Worm (Caenorhabditis elegans): Measurements from ENCODE around the gene C02D5.4.

Gene C02D5.4

DNA sequence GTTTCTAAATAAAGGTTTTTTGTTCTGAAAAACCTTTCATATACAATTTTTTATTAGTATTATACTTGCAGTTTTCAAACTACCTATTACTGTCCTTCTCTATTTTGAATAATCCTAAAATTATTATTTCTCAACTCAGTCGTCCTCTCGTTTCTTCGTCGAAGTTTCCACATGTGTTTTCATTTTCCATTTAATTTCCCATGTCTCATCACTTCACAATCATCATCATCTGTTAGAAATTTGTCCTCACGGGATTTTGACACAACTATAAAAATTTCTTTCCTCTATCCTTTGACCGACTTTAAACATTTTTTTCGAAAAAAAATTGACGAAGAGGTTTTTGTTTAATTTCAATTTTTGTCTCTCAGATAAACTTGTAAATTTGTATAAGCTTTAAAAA is 16.5 kb upstream of the C02D5.4 start:
- TF ChIP-seq ceh-39 (tag; optimal IDR thresholded peaks at IDR 0.05) (no peak), elt-1 (tag; optimal IDR thresholded peaks at IDR 0.05; ENCODE audit: borderline replicate concordance, insufficient read depth) (no peak), drap-1 (GFP tag; optimal IDR thresholded peaks at IDR 0.05) (no peak), blmp-1 (tag; optimal IDR thresholded peaks at IDR 0.05) (no peak), mls-2 (tag; optimal IDR thresholded peaks at IDR 0.05) (no peak), nhr-237 (tag; optimal IDR thresholded peaks at IDR 0.05) (no peak), unc-62 (GFP tag; optimal IDR thresholded peaks at IDR 0.05) (no peak), nhr-28 (tag; optimal IDR thresholded peaks at IDR 0.05) (no peak)

DNA sequence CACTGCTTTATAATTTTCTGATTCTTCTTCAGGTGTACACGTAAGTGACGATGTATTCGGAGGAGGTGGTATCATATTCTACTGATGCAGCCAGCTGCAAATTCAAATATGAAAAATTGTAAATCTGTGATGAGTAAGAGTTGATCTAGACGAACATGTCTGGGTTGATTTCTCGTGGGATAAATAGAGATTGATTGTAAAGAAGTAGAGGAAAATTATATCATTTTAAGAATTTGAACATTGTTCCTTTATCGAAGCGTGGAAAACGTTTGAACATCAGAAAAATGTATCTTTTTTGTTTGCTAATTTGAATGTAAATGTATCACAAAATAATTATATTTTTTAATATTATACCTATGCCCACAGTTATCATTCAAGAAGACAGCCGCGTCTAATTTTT is 6.5 kb upstream of the C02D5.4 start, which contains the start of gene ZC21.6:
TSS of gene ZC21.6 (minus strand) at position 101 of the 400 bp plus-strand sequence.
- TF ChIP-seq unc-39 (tag; optimal IDR thresholded peaks at IDR 0.05) (no peak), ham-2 (GFP tag; optimal IDR thresholded peaks at IDR 0.05) (no peak), M03D4.4 (tag; optimal IDR thresholded peaks at IDR 0.05) (no peak), nhr-28 (tag; optimal IDR thresholded peaks at IDR 0.05) (no peak), sem-2 (GFP tag; optimal IDR thresholded peaks at IDR 0.05) (no peak), elt-1 (tag; optimal IDR thresholded peaks at IDR 0.05; ENCODE audit: borderline replicate concordance, insufficient read depth) (no peak), lsy-2 (tag; optimal IDR thresholded peaks at IDR 0.05) (no peak), ceh-43 (GFP tag; optimal IDR thresholded peaks at IDR 0.05) (no peak), ztf-11 (tag; optimal IDR thresholded peaks at IDR 0.05) (no peak), cnd-1 (tag; optimal IDR thresholded peaks at IDR 0.05) (no peak), nhr-237 (tag; optimal IDR thresholded peaks at IDR 0.05) (no peak), mep-1 (tag; optimal IDR thresholded peaks at IDR 0.05) (no peak), zip-8 (tag; optimal IDR thresholded peaks at IDR 0.05) (no peak), blmp-1 (tag; optimal IDR thresholded peaks at IDR 0.05) (no peak), nhr-76 (tag; optimal IDR thresholded peaks at IDR 0.05) (no peak), mab-5 (tag; optimal IDR thresholded peaks at IDR 0.05) (no peak), mls-2 (tag; optimal IDR thresholded peaks at IDR 0.05) (no peak)

DNA sequence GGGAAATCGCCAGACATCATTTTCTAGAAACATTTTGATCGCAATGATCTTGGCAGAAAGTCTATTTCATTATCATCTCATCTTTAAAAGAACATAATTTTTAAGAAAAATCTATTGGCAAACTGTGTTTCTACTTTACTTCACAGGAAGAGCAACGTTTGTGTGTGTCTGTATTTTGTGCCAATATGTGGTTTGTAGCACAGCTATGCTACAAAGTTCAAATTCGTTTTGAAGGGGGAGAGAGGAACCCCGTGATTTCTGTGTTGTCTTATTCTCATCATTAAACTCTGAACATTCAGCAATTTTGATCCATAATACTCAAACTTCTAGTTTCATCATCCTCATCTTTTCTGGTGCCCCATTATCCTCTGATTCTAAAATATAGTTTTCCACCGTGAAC is 260 bp upstream of the C02D5.4 start:
- TF ChIP-seq nhr-2 (tag; optimal IDR thresholded peaks at IDR 0.05): no peak
- no peak for TF ChIP-seq M03D4.4 (tag; optimal IDR thresholded peaks at IDR 0.05)
- TF ChIP-seq cnd-1 (tag; optimal IDR thresholded peaks at IDR 0.05): no peak
- no peak for TF ChIP-seq lin-32 (GFP tag; optimal IDR thresholded peaks at IDR 0.05)
- TF ChIP-seq nhr-12 (tag; optimal IDR thresholded peaks at IDR 0.05): no peak
- TF ChIP-seq drap-1 (GFP tag; optimal IDR thresholded peaks at IDR 0.05): no peak
- TF ChIP-seq elt-3 (tag; optimal IDR thresholded peaks at IDR 0.05): no peak
- no peak for TF ChIP-seq ceh-39 (tag; optimal IDR thresholded peaks at IDR 0.05)
- TF ChIP-seq mep-1 (tag; optimal IDR thresholded peaks at IDR 0.05): no peak
- no peak for TF ChIP-seq elt-1 (tag; optimal IDR thresholded peaks at IDR 0.05; ENCODE audit: borderline replicate concordance, insufficient read depth)
- TF ChIP-seq mab-5 (tag; optimal IDR thresholded peaks at IDR 0.05): no peak
- no peak for TF ChIP-seq flh-1 (GFP tag; optimal IDR thresholded peaks at IDR 0.05)
- no peak for TF ChIP-seq ham-2 (GFP tag; optimal IDR thresholded peaks at IDR 0.05)
- TF ChIP-seq lin-13 (tag; optimal IDR thresholded peaks at IDR 0.05): no peak

DNA sequence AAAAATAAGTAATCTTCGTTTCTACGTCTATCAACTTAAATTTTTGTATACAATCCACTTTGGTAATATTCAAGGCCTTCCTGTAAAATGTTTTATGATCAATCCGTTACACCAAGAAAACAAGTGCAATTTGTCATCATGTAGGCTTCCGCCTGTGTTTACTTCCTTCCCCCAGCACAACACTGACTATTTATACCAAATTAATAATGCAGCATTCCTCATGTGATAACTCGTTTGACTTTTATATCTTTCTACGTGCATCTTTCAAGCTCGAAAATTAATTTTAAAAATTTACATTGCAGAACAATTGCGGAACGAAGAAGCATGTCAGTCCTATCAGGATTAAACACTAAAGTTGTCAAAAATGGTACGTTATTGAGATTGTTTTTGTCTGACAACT is 2.5 kb downstream of the C02D5.4 start, which contains the start of gene gsto-2:
TSS of gene gsto-2 (plus strand) at position 301 of the 400 bp plus-strand sequence.
- TF ChIP-seq unc-120 (tag; optimal IDR thresholded peaks at IDR 0.05; ENCODE audit: poor library complexity, severe bottlenecking) (no peak), nhr-237 (tag; optimal IDR thresholded peaks at IDR 0.05) (no peak), nhr-12 (tag; optimal IDR thresholded peaks at IDR 0.05) (no peak), mls-2 (tag; optimal IDR thresholded peaks at IDR 0.05) (no peak), ham-2 (GFP tag; optimal IDR thresholded peaks at IDR 0.05) (no peak), elt-3 (tag; optimal IDR thresholded peaks at IDR 0.05) (no peak), ceh-83 (GFP tag; optimal IDR thresholded peaks at IDR 0.05) (no peak), unc-39 (tag; optimal IDR thresholded peaks at IDR 0.05) (no peak), unc-62 (GFP tag; optimal IDR thresholded peaks at IDR 0.05) (no peak)

DNA sequence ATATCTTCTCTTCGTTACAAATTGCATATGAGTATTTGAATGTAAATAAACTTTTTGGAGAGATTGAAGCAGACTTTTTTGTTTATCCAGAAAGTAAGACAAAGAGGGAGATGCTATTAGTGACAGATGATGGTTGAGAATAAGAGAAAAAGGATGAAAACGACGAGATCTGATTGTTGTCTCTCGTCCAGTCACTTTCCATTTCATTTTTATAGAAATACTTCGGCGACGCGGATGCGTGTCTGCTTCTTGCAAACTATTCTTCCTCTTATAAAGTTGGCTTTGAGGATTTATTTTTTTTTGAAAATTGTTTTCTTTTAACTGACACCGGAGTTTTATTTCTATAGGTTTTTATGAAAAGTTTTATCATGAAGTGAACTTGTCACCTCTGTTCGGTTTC is 3.7 kb downstream of the C02D5.4 start:
- TF ChIP-seq elt-1 (tag; optimal IDR thresholded peaks at IDR 0.05; ENCODE audit: borderline replicate concordance, insufficient read depth) (no peak), blmp-1 (tag; optimal IDR thresholded peaks at IDR 0.05) (peak; percentile 16)

DNA sequence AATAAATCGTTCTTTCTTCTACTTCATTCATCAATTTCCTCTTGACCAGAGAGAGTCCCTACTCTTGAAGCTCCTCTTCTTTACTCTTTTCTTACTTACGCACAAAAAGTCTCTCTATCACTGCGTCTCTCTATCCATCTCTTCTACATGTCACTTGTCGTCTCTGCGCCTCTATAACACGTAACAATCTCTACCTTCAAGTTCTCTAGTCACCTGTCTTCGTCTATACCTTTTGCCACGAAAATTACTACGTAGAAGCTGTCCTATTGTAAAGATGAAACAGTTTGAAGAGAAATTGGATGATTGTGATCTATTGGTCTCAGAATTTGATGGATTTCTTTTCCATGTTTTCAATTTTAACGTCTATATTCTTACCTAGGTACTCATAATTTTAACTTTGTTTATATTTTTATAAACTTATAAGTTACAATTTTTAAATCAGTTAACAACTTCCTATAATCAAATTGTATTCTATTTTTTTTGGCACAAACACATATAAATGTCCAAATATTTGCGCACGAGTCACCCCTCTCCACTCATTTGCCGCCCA is 4.9 kb downstream of the C02D5.4 start, which contains the start of gene C02D5.2:
TSS of gene C02D5.2 (plus strand) at position 500 of the 550 bp plus-strand sequence.
- TF ChIP-seq nhr-28 (tag; optimal IDR thresholded peaks at IDR 0.05) (no peak), ceh-83 (GFP tag; optimal IDR thresholded peaks at IDR 0.05) (no peak), snpc-4 (tag; optimal IDR thresholded peaks at IDR 0.05) (no peak), elt-1 (tag; optimal IDR thresholded peaks at IDR 0.05; ENCODE audit: borderline replicate concordance, insufficient read depth) (no peak), unc-62 (GFP tag; optimal IDR thresholded peaks at IDR 0.05) (peak; percentile 97), M03D4.4 (tag; optimal IDR thresholded peaks at IDR 0.05) (peak; percentile 25), nhr-237 (tag; optimal IDR thresholded peaks at IDR 0.05) (no peak), ces-1 (GFP tag; optimal IDR thresholded peaks at IDR 0.05) (peak; percentile 47), elt-3 (tag; optimal IDR thresholded peaks at IDR 0.05) (no peak), hlh-1 (tag; optimal IDR thresholded peaks at IDR 0.05) (peak; percentile 98), drap-1 (GFP tag; optimal IDR thresholded peaks at IDR 0.05) (no peak), blmp-1 (tag; optimal IDR thresholded peaks at IDR 0.05) (no peak), lin-13 (tag; optimal IDR thresholded peaks at IDR 0.05) (no peak), nhr-12 (tag; optimal IDR thresholded peaks at IDR 0.05) (no peak), ztf-11 (tag; optimal IDR thresholded peaks at IDR 0.05) (no peak), cnd-1 (tag; optimal IDR thresholded peaks at IDR 0.05) (no peak), ceh-43 (GFP tag; optimal IDR thresholded peaks at IDR 0.05) (no peak), mep-1 (tag; optimal IDR thresholded peaks at IDR 0.05) (peak; percentile 12), unc-120 (tag; optimal IDR thresholded peaks at IDR 0.05; ENCODE audit: poor library complexity, severe bottlenecking) (peak; percentile 17), nhr-2 (tag; optimal IDR thresholded peaks at IDR 0.05) (no peak), ham-2 (GFP tag; optimal IDR thresholded peaks at IDR 0.05) (no peak), ceh-39 (tag; optimal IDR thresholded peaks at IDR 0.05) (no peak), mls-2 (tag; optimal IDR thresholded peaks at IDR 0.05) (no peak)
